Fruit fly (Drosophila melanogaster) whole organism, embryonic: Measurements from ENCODE around the gene CG10584.
A peak's percentile ranks its signal among the peaks of the same experiment; 100 is the strongest.

Experiments
- Asciz ChIP-seq: fragments of 200-800 bp; sonication (Bioruptor generic); optimal IDR thresholded peaks from 2 replicates; lab custom pipeline; 2017; ENCODE audit warnings: missing biosample characterization, mild to moderate bottlenecking, missing genetic modification characterization, missing genetic modification reagents
- BtbVII ChIP-seq: fragments of 200-800 bp; sonication (Bioruptor generic); optimal IDR thresholded peaks from 3 replicates; lab custom pipeline; 2017; ENCODE audit warnings: missing biosample characterization, mild to moderate bottlenecking, missing genetic modification characterization
- CG10147 ChIP-seq: fragments of 200-800 bp; sonication (Bioruptor generic); optimal IDR thresholded peaks from 2 replicates; lab custom pipeline; 2019; ENCODE audit warnings: missing biosample characterization, mild to moderate bottlenecking, missing genetic modification characterization, moderate library complexity
- CG10543 ChIP-seq: fragments of 200-800 bp; sonication (Bioruptor generic); optimal IDR thresholded peaks from 3 replicates; lab custom pipeline; 2017; ENCODE audit warnings: missing biosample characterization, mild to moderate bottlenecking, missing genetic modification characterization, moderate library complexity
- CG11247 ChIP-seq: fragments of 200-800 bp; sonication (Bioruptor generic); IDR thresholded peaks from 2 replicates; pipeline ENCODE4 v1.3.6; 2022; ENCODE audit warnings: missing biosample characterization, missing genetic modification characterization
- CG11456 ChIP-seq: fragments of 200-800 bp; sonication (Bioruptor generic); IDR thresholded peaks from 3 replicates; pipeline ENCODE4 v1.3.6; 2022; ENCODE audit warnings: missing biosample characterization, missing genetic modification characterization
- CG11560 ChIP-seq: fragments of 200-800 bp; sonication (Bioruptor generic); IDR thresholded peaks from 3 replicates; pipeline ENCODE4 v1.3.6; 2022; ENCODE audit warnings: missing biosample characterization, missing genetic modification characterization
- CG11723 ChIP-seq: fragments of 200-800 bp; sonication (Bioruptor generic); optimal IDR thresholded peaks from 2 replicates; lab custom pipeline; 2017; ENCODE audit warnings: missing biosample characterization, mild to moderate bottlenecking, missing genetic modification characterization
- CG14050 ChIP-seq: fragments of 200-800 bp; sonication (Bioruptor generic); IDR thresholded peaks from 3 replicates; pipeline ENCODE4 v1.3.6; 2022; ENCODE audit warnings: missing biosample characterization, missing genetic modification characterization
- CG15601 ChIP-seq: fragments of 200-800 bp; sonication (Bioruptor generic); optimal IDR thresholded peaks from 3 replicates; lab custom pipeline; 2019; ENCODE audit warnings: missing biosample characterization, mild to moderate bottlenecking, missing genetic modification characterization, moderate library complexity
- CG31224 ChIP-seq: fragments of 200-800 bp; sonication (Bioruptor generic); IDR thresholded peaks from 2 replicates; pipeline ENCODE4 v1.3.6; 2022; ENCODE audit warnings: missing biosample characterization, missing genetic modification characterization
- CG3726 ChIP-seq: fragments of 200-800 bp; sonication (Bioruptor generic); IDR thresholded peaks from 3 replicates; pipeline ENCODE4, ENCODE4 v1.3.6; 2022; ENCODE audit warnings: missing biosample characterization, missing genetic modification characterization
- CG42726 ChIP-seq: fragments of 200-800 bp; sonication (Bioruptor generic); IDR thresholded peaks from 2 replicates; pipeline ENCODE4 v1.3.6; 2022; ENCODE audit warnings: missing biosample characterization, missing genetic modification characterization; ENCODE audit not compliant: partially characterized antibody
- CG4328 ChIP-seq: fragments of 200-800 bp; sonication (Bioruptor generic); optimal IDR thresholded peaks from 3 replicates; lab custom pipeline; 2017; ENCODE audit warnings: missing biosample characterization, missing genetic modification reagents, missing genetic modification characterization
- CG4424 ChIP-seq: fragments of 200-800 bp; sonication (Bioruptor generic); optimal IDR thresholded peaks from 3 replicates; lab custom pipeline; 2016; ENCODE audit warnings: missing biosample characterization, missing genetic modification characterization
- CG7928 ChIP-seq: fragments of 200-800 bp; sonication (Bioruptor generic); optimal IDR thresholded peaks from 2 replicates; lab custom pipeline; 2017; ENCODE audit warnings: missing biosample characterization, mild to moderate bottlenecking, missing genetic modification characterization
- CG8290 ChIP-seq, 3 experiments: fragments of 200-800 bp; sonication (Bioruptor generic); optimal IDR thresholded peaks; 2 replicates each; lab custom pipeline; 2016 to 2019; ENCODE audit warnings: missing biosample characterization in 3 of 3, missing genetic modification characterization in 3 of 3, mild to moderate bottlenecking in 2 of 3, moderate library complexity in 1 of 3
- CG8944 ChIP-seq: fragments of 200-800 bp; sonication (Bioruptor generic); optimal IDR thresholded peaks from 3 replicates; lab custom pipeline; 2016; ENCODE audit warnings: missing biosample characterization, missing genetic modification characterization
- CG9609 ChIP-seq: fragments of 200-800 bp; sonication (Bioruptor generic); optimal IDR thresholded peaks from 3 replicates; lab custom pipeline; 2016; ENCODE audit warnings: missing biosample characterization, missing genetic modification characterization
- CoRest ChIP-seq: fragments of 200-800 bp; sonication (Bioruptor generic); optimal IDR thresholded peaks from 3 replicates; lab custom pipeline; 2018; ENCODE audit warnings: missing biosample characterization, mild to moderate bottlenecking, missing genetic modification characterization, moderate library complexity
- Doc3 ChIP-seq: fragments of 200-800 bp; sonication (Bioruptor generic); IDR thresholded peaks from 3 replicates; pipeline ENCODE4 v1.3.6; 2022; ENCODE audit warnings: missing biosample characterization, missing genetic modification characterization; ENCODE audit not compliant: partially characterized antibody
- Fer2 ChIP-seq: fragments of 200-800 bp; sonication (Bioruptor generic); optimal IDR thresholded peaks from 2 replicates; lab custom pipeline; 2018; ENCODE audit warnings: missing biosample characterization, mild to moderate bottlenecking, missing genetic modification characterization, moderate library complexity
- Fer3 ChIP-seq: fragments of 200-800 bp; sonication (Bioruptor generic); optimal IDR thresholded peaks from 2 replicates; lab custom pipeline; 2018; ENCODE audit warnings: missing biosample characterization, mild to moderate bottlenecking, missing genetic modification characterization, moderate library complexity
- HHEX ChIP-seq: fragments of 200-800 bp; sonication (Bioruptor generic); optimal IDR thresholded peaks from 3 replicates; lab custom pipeline; 2017; ENCODE audit warnings: missing biosample characterization, mild to moderate bottlenecking, missing genetic modification characterization, missing genetic modification reagents
- HLH3B ChIP-seq: fragments of 200-800 bp; sonication (Bioruptor generic); IDR thresholded peaks from 2 replicates; pipeline ENCODE4 v1.3.6; 2022; ENCODE audit warnings: missing biosample characterization, missing genetic modification characterization
- HLH54F ChIP-seq: fragments of 200-800 bp; sonication (Bioruptor generic); optimal IDR thresholded peaks from 3 replicates; lab custom pipeline; 2016; ENCODE audit warnings: missing biosample characterization, missing genetic modification characterization
- Max ChIP-seq: fragments of 200-800 bp; sonication (Bioruptor generic); optimal IDR thresholded peaks from 2 replicates; lab custom pipeline; 2016; ENCODE audit warnings: missing biosample characterization, mild to moderate bottlenecking, missing genetic modification characterization
- Mes4 ChIP-seq: fragments of 200-800 bp; sonication (Bioruptor generic); optimal IDR thresholded peaks from 2 replicates; lab custom pipeline; 2016; ENCODE audit warnings: missing biosample characterization, missing genetic modification characterization
- Ptx1 ChIP-seq: fragments of 200-800 bp; sonication (Bioruptor generic); IDR thresholded peaks from 2 replicates; pipeline ENCODE4 v1.3.6; 2022; ENCODE audit warnings: missing biosample characterization, missing genetic modification characterization
- YL-1 ChIP-seq: fragments of 200-800 bp; sonication (Bioruptor generic); optimal IDR thresholded peaks from 3 replicates; lab custom pipeline; 2017; ENCODE audit warnings: missing biosample characterization, mild to moderate bottlenecking, missing genetic modification characterization
- abd-A ChIP-seq: fragments of 200-800 bp; sonication (Bioruptor generic); optimal IDR thresholded peaks from 3 replicates; lab custom pipeline; 2019; ENCODE audit warnings: missing biosample characterization, mild to moderate bottlenecking, missing genetic modification characterization, moderate library complexity
- bsh ChIP-seq, 2 experiments: fragments of 200-800 bp; sonication (Bioruptor generic); optimal IDR thresholded peaks; 2 replicates each; lab custom pipeline; 2017 to 2018; ENCODE audit warnings: mild to moderate bottlenecking in 2 of 2, missing biosample characterization in 2 of 2, missing genetic modification characterization in 2 of 2, moderate library complexity in 1 of 2
- dm ChIP-seq: fragments of 200-800 bp; sonication (Bioruptor generic); optimal IDR thresholded peaks from 3 replicates; lab custom pipeline; 2016; ENCODE audit warnings: missing biosample characterization, missing genetic modification characterization
- gcm ChIP-seq: fragments of 200-800 bp; sonication (Bioruptor generic); optimal IDR thresholded peaks from 2 replicates; lab custom pipeline; 2019; ENCODE audit warnings: missing biosample characterization, mild to moderate bottlenecking, missing genetic modification characterization, moderate library complexity
- gem ChIP-seq: fragments of 200-800 bp; sonication (Bioruptor generic); optimal IDR thresholded peaks from 2 replicates; lab custom pipeline; 2019; ENCODE audit warnings: missing biosample characterization, mild to moderate bottlenecking, missing genetic modification characterization, moderate library complexity
- gsb ChIP-seq: fragments of 200-800 bp; sonication (Bioruptor generic); IDR thresholded peaks from 2 replicates; pipeline ENCODE4 v1.3.6; 2022; ENCODE audit warnings: missing biosample characterization, missing genetic modification characterization
- gt ChIP-seq: fragments of 200-800 bp; sonication (Bioruptor generic); IDR thresholded peaks from 2 replicates; pipeline ENCODE4 v1.3.6; 2022; ENCODE audit warnings: missing biosample characterization, missing genetic modification characterization
- ind ChIP-seq: fragments of 200-800 bp; sonication (Bioruptor generic); optimal IDR thresholded peaks from 3 replicates; lab custom pipeline; 2016; ENCODE audit warnings: missing biosample characterization, missing genetic modification characterization
- inv ChIP-seq: fragments of 200-800 bp; sonication (Bioruptor generic); IDR thresholded peaks from 2 replicates; pipeline ENCODE4 v1.3.6; 2022; ENCODE audit warnings: missing biosample characterization, missing genetic modification characterization; ENCODE audit not compliant: partially characterized antibody
- jing ChIP-seq: fragments of 200-800 bp; sonication (Bioruptor generic); optimal IDR thresholded peaks from 2 replicates; lab custom pipeline; 2018; ENCODE audit warnings: missing biosample characterization, mild to moderate bottlenecking, missing genetic modification characterization
- lilli ChIP-seq: fragments of 200-800 bp; sonication (Bioruptor generic); optimal IDR thresholded peaks from 3 replicates; lab custom pipeline; 2016; ENCODE audit warnings: missing biosample characterization, missing genetic modification characterization
- lov ChIP-seq, 2 experiments: fragments of 200-800 bp in 1 of 2; fragments of >200 bp in 1 of 2; sonication (Bioruptor generic) in 1 of 2; IDR thresholded peaks in 1 of 2; optimal IDR thresholded peaks in 1 of 2; 2 replicates in 1 of 2; 3 replicates in 1 of 2; pipeline versions ENCODE4 v1.3.6 to Lab custom; 2017 to 2022; ENCODE audit warnings: missing biosample characterization in 1 of 2, missing genetic modification characterization in 1 of 2
- p53 ChIP-seq: fragments of 200-800 bp; sonication (Bioruptor generic); optimal IDR thresholded peaks from 2 replicates; lab custom pipeline; 2016; ENCODE audit warnings: missing biosample characterization, missing genetic modification characterization
- rib ChIP-seq: fragments of 200-800 bp; sonication (Bioruptor generic); IDR thresholded peaks from 2 replicates; pipeline ENCODE4 v1.3.6; 2022; ENCODE audit warnings: missing biosample characterization, missing genetic modification characterization
- sc ChIP-seq, 3 experiments: fragments of >200 bp in 2 of 3; fragments of 200-800 bp in 1 of 3; sonication (Bioruptor generic) in 1 of 3; optimal IDR thresholded peaks; 2 replicates in 2 of 3; 3 replicates in 1 of 3; lab custom pipeline; 2017; ENCODE audit warnings: mild to moderate bottlenecking in 1 of 3, missing biosample characterization in 1 of 3, missing genetic modification characterization in 1 of 3, missing genetic modification reagents in 1 of 3
- sqz ChIP-seq: fragments of 200-800 bp; sonication (Bioruptor generic); optimal IDR thresholded peaks from 3 replicates; lab custom pipeline; 2018; ENCODE audit warnings: missing biosample characterization, mild to moderate bottlenecking, missing genetic modification characterization
- tio ChIP-seq: fragments of 200-800 bp; sonication (Bioruptor generic); optimal IDR thresholded peaks from 2 replicates; lab custom pipeline; 2017; ENCODE audit warnings: missing biosample characterization, missing genetic modification characterization, inconsistent platforms
- twi ChIP-seq: fragments of 200-800 bp; optimal IDR thresholded peaks from 2 replicates; lab custom pipeline; 2019; ENCODE audit warnings: missing biosample characterization, mild to moderate bottlenecking, missing genetic modification characterization, moderate library complexity

CG10584 gene

dm6 chr3L:21037404-21037803, 6.2 kb upstream of the CG10584 start (continued):
- TF ChIP-seq CG8290 (GFP tag; optimal IDR thresholded peaks at IDR 0.05; lab: Kevin White, UChicago): peak; percentile 54
- TF ChIP-seq CG8290 (tag; optimal IDR thresholded peaks at IDR 0.05; lab: Kevin White, UChicago): peak in 1 of 2 experiments; percentile 40
- TF ChIP-seq CG10147: peak; percentile 71
- peak; percentile 92 for TF ChIP-seq gem (tag; lab: Kevin White, UChicago)
- TF ChIP-seq sc (optimal IDR thresholded peaks at IDR 0.05; lab: Kevin White, UChicago): no peak
- TF ChIP-seq sc (GFP tag; optimal IDR thresholded peaks at IDR 0.05; lab: Kevin White, UChicago): peak; percentile 51
- TF ChIP-seq CG14050 (GFP tag; lab: Robert Waterston, UW): peak; percentile 51; the same call in 2 of the 3 replicates
- TF ChIP-seq sqz (GFP tag; lab: Kevin White, UChicago): peak; percentile 40
- no peak for TF ChIP-seq YL-1 (GFP tag; lab: Kevin White, UChicago)
- TF ChIP-seq jing (GFP tag; lab: Kevin White, UChicago): peak; percentile 51
- no peak for TF ChIP-seq inv (GFP tag; lab: Robert Waterston, UW)
- peak; percentile 26 for TF ChIP-seq Mes4 (GFP tag; lab: Kevin White, UChicago)
- TF ChIP-seq CG4424 (GFP tag; lab: Kevin White, UChicago): peak; percentile 79
- TF ChIP-seq Fer2 (tag; lab: Kevin White, UChicago): peak; percentile 39
- peak; percentile 59; the same call in 2 of the 3 replicates for TF ChIP-seq CG11560
- peak; percentile 51 for TF ChIP-seq CG4328
- peak; percentile 59 for TF ChIP-seq Asciz (GFP tag; lab: Kevin White, UChicago)
- no peak for TF ChIP-seq CG42726
- TF ChIP-seq Ptx1: peak; percentile 71
- peak; percentile 71 for TF ChIP-seq Max (GFP tag; lab: Kevin White, UChicago)
- TF ChIP-seq CG9609: peak; percentile 45
- peak; percentile 77 for TF ChIP-seq HLH3B (GFP tag; lab: Robert Waterston, UW)
- 0 out of 2 replicates have a peak, but pooled peaks have one; percentile 33 for TF ChIP-seq CG31224 (GFP tag; lab: Robert Waterston, UW)
- 0 out of 3 replicates have a peak, but pooled peaks have one; percentile 29 for TF ChIP-seq CG3726 (GFP tag; lab: Robert Waterston, UW)
- peak; percentile 32 for TF ChIP-seq dm (GFP tag; lab: Kevin White, UChicago)
- TF ChIP-seq lilli (GFP tag; lab: Kevin White, UChicago): peak; percentile 79
- peak; percentile 70 for TF ChIP-seq CG11247 (GFP tag; lab: Robert Waterston, UW)
- TF ChIP-seq Fer3 (tag; lab: Kevin White, UChicago): peak; percentile 78
- TF ChIP-seq gcm (GFP tag; lab: Kevin White, UChicago): peak; percentile 93
- 0 out of 2 replicates have a peak, but pooled peaks have one; percentile 48 for TF ChIP-seq gsb (GFP tag; lab: Robert Waterston, UW)
- TF ChIP-seq rib (GFP tag; lab: Robert Waterston, UW): no peak
- TF ChIP-seq Doc3: no peak
- peak; percentile 75 for TF ChIP-seq tio (GFP tag; lab: Kevin White, UChicago)
- TF ChIP-seq CG8944 (GFP tag; lab: Kevin White, UChicago): peak; percentile 49
- TF ChIP-seq lov (optimal IDR thresholded peaks at IDR 0.05; lab: Kevin White, UChicago): no peak
- peak; percentile 65; the same call in 1 of the 3 replicates for TF ChIP-seq lov (GFP tag; IDR thresholded peaks at IDR 0.05; lab: Robert Waterston, UW)
- peak in 1 of 2 experiments; percentile 93 for TF ChIP-seq bsh (GFP tag; optimal IDR thresholded peaks at IDR 0.05; lab: Kevin White, UChicago)
- no peak for TF ChIP-seq gt (GFP tag; lab: Robert Waterston, UW)
- peak; percentile 15 for TF ChIP-seq CG10543 (GFP tag; lab: Kevin White, UChicago)
- peak; percentile 44 for TF ChIP-seq CG7928 (GFP tag; lab: Kevin White, UChicago)
- TF ChIP-seq HLH54F (GFP tag; lab: Kevin White, UChicago): peak; percentile 54
- TF ChIP-seq CoRest (tag; lab: Kevin White, UChicago): peak; percentile 86
- TF ChIP-seq ind (GFP tag; lab: Kevin White, UChicago): peak; percentile 75
- peak; percentile 74 for TF ChIP-seq HHEX
- no peak; the same call in 2 of the 3 replicates for TF ChIP-seq CG11456
- peak; percentile 56 for TF ChIP-seq CG11723
- no peak for TF ChIP-seq p53
- TF ChIP-seq BtbVII (GFP tag; lab: Kevin White, UChicago): peak; percentile 67
- peak; percentile 65 for TF ChIP-seq twi (tag; lab: Kevin White, UChicago)
- no peak for TF ChIP-seq abd-A (tag; lab: Kevin White, UChicago)
- peak; percentile 83 for TF ChIP-seq CG15601 (tag; lab: Kevin White, UChicago)
